Fruit fly (Drosophila melanogaster): ENCODE results near the gene Uqcc1.

Uqcc1 gene

DNA sequence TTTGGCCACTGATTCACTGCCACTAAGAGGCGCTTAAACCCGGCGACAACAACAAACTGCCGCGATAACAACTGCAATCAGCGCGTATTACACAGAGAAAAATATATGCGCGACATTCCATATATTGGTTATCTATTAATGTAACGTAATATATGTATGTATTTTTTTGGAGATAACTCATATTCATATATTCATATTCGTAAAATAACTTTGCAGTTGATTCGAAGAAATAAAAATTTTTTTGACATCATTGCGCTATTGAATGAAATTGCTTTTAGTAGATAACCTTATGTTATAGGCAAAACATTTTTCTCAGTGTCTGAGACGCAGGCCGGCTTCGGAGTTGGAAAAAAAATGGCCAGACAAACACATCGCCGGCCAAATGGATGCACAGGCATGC is 39.0 kb upstream of the Uqcc1 start (continued):
- TF ChIP-seq CG16863 (GFP tag; optimal IDR thresholded peaks at IDR 0.05) = no peak
- TF ChIP-seq wor (GFP tag; IDR thresholded peaks at IDR 0.05) = no peak
- no peak for TF ChIP-seq tgo (GFP tag; IDR thresholded peaks at IDR 0.05)
- TF ChIP-seq grn (GFP tag; optimal IDR thresholded peaks at IDR 0.05) = no peak
- no peak for TF ChIP-seq CG16779 (GFP tag; IDR thresholded peaks at IDR 0.05)
- no peak for TF ChIP-seq CG3407 (GFP tag; optimal IDR thresholded peaks at IDR 0.05)
- no peak for TF ChIP-seq HLHmδ (GFP tag; optimal IDR thresholded peaks at IDR 0.05)
- TF ChIP-seq rib (GFP tag; IDR thresholded peaks at IDR 0.05) = no peak
- no peak for TF ChIP-seq CG14710 (tag; optimal IDR thresholded peaks at IDR 0.05)
- TF ChIP-seq Nf-YA (GFP tag; IDR thresholded peaks at IDR 0.05) = no peak
- TF ChIP-seq Lim3 (GFP tag; IDR thresholded peaks at IDR 0.05) = no peak
- TF ChIP-seq Ptx1 (GFP tag; IDR thresholded peaks at IDR 0.05) = 0 out of 2 replicates have a peak, but pooled peaks have one; percentile 35
- no peak for TF ChIP-seq run (tag; optimal IDR thresholded peaks at IDR 0.05)
- TF ChIP-seq fru (optimal IDR thresholded peaks at IDR 0.05) = no peak
- no peak for TF ChIP-seq CG7963 (GFP tag; IDR thresholded peaks at IDR 0.05; ENCODE audit: partially characterized antibody)
- no peak for TF ChIP-seq NFAT (GFP tag; IDR thresholded peaks at IDR 0.05)
- TF ChIP-seq CG8478 (optimal IDR thresholded peaks at IDR 0.05) = no peak
- no peak for TF ChIP-seq Atf3 (GFP tag; optimal IDR thresholded peaks at IDR 0.05)
- no peak for TF ChIP-seq CG32532 (GFP tag; IDR thresholded peaks at IDR 0.05)
- TF ChIP-seq Hsf (GFP tag; optimal IDR thresholded peaks at IDR 0.05) = no peak
- TF ChIP-seq CG1233 (GFP tag; optimal IDR thresholded peaks at IDR 0.05) = no peak
- no peak for TF ChIP-seq CG32767 (GFP tag; IDR thresholded peaks at IDR 0.05)
- peak; percentile 65 for TF ChIP-seq Drgx (GFP tag; IDR thresholded peaks at IDR 0.05)
- TF ChIP-seq CG12236 (GFP tag; optimal IDR thresholded peaks at IDR 0.05) = no peak
- TF ChIP-seq Hr3 (GFP tag; optimal IDR thresholded peaks at IDR 0.05) = no peak
- peak; percentile 30; the same call in 1 of the 2 replicates for TF ChIP-seq seq (GFP tag; IDR thresholded peaks at IDR 0.05)
- peak; percentile 30 for TF ChIP-seq Sox102F (GFP tag; optimal IDR thresholded peaks at IDR 0.05)
- TF ChIP-seq Dek (tag; optimal IDR thresholded peaks at IDR 0.05) = no peak
- peak; percentile 34 for TF ChIP-seq Oli (tag; optimal IDR thresholded peaks at IDR 0.05)
- peak; percentile 43 for TF ChIP-seq CoRest (tag; optimal IDR thresholded peaks at IDR 0.05)
- no peak for TF ChIP-seq Opbp (GFP tag; IDR thresholded peaks at IDR 0.05; ENCODE audit: partially characterized antibody)
- TF ChIP-seq CG2199 (GFP tag; IDR thresholded peaks at IDR 0.05) = no peak
- TF ChIP-seq p53 (GFP tag; optimal IDR thresholded peaks at IDR 0.05) = no peak
- peak; percentile 23 for TF ChIP-seq unpg (GFP tag; optimal IDR thresholded peaks at IDR 0.05)
- TF ChIP-seq Ets65A (GFP tag) = no peak
- no peak for TF ChIP-seq NfI (GFP tag; optimal IDR thresholded peaks at IDR 0.05)
- peak; percentile 41 for TF ChIP-seq gem (tag; optimal IDR thresholded peaks at IDR 0.05)
- no peak for TF ChIP-seq CG14050 (GFP tag; IDR thresholded peaks at IDR 0.05)
- TF ChIP-seq ase (GFP tag; IDR thresholded peaks at IDR 0.05) = no peak
- no peak for TF ChIP-seq CG14667 (GFP tag; IDR thresholded peaks at IDR 0.05)
- no peak for TF ChIP-seq E2f2 (GFP tag; IDR thresholded peaks at IDR 0.05)
- TF ChIP-seq tap (tag; optimal IDR thresholded peaks at IDR 0.05) = peak; percentile 24
- no peak for TF ChIP-seq yki (optimal IDR thresholded peaks at IDR 0.05)
- TF ChIP-seq CG15269 (tag; optimal IDR thresholded peaks at IDR 0.05) = peak; percentile 26
- TF ChIP-seq esg (GFP tag; conservative IDR thresholded peaks at IDR 0.05) = 0 out of 2 replicates have a peak, but pooled peaks have one; percentile 15
- TF ChIP-seq pum (GFP tag; optimal IDR thresholded peaks at IDR 0.05) = no peak
- peak; percentile 44; the same call in 1 of the 3 replicates for TF ChIP-seq CG11695 (GFP tag; IDR thresholded peaks at IDR 0.05)
- no peak for TF ChIP-seq ara (GFP tag; IDR thresholded peaks at IDR 0.05)
- TF ChIP-seq CG8765 (GFP tag; IDR thresholded peaks at IDR 0.05) = no peak
- peak; percentile 25 for TF ChIP-seq CG7839 (tag; optimal IDR thresholded peaks at IDR 0.05)
- no peak for TF ChIP-seq disco-r (GFP tag; optimal IDR thresholded peaks at IDR 0.05)
- TF ChIP-seq lmd (GFP tag; IDR thresholded peaks at IDR 0.05) = peak; percentile 8; the same call in 1 of the 2 replicates
- TF ChIP-seq Neu2 (GFP tag; optimal IDR thresholded peaks at IDR 0.05; ENCODE audit: borderline replicate concordance) = no peak
- no peak for TF ChIP-seq MESR4 (GFP tag; optimal IDR thresholded peaks at IDR 0.05)
